Worm (Caenorhabditis elegans) whole organism, midembryonic: ENCODE results near the gene comt-1.

Experiments used
- T22C8.4 ChIP-seq: fragments of 200-800 bp; sonication (Bioruptor generic); IDR thresholded peaks from 2 replicates; pipeline ENCODE4 v1.3.6; 2022; ENCODE audit warnings: missing genetic modification characterization, missing compliant biosample characterization
- cog-1 ChIP-seq: sonication (generic microtip); optimal IDR thresholded peaks from 2 replicates; lab custom pipeline; 2016; ENCODE audit warnings: missing genetic modification characterization, missing compliant biosample characterization
- flt-1 ChIP-seq: fragments of 200-800 bp; sonication (Bioruptor generic); IDR thresholded peaks from 2 replicates; pipeline ENCODE4 v1.3.6; 2022; ENCODE audit warnings: missing genetic modification characterization, missing compliant biosample characterization
- klf-2 ChIP-seq: fragments of 200-800 bp; sonication (Bioruptor generic); conservative IDR thresholded peaks from 2 replicates; pipeline ENCODE4 v1.3.6; 2022; ENCODE audit warnings: missing genetic modification reagents, missing genetic modification characterization, missing compliant biosample characterization
- tab-1 ChIP-seq: fragments of 200-800 bp; sonication (Bioruptor generic); IDR thresholded peaks from 2 replicates; pipeline ENCODE4 v1.3.6; 2022; ENCODE audit warnings: missing genetic modification characterization, missing compliant biosample characterization
- ztf-23 ChIP-seq: fragments of 200-800 bp; sonication (Bioruptor generic); IDR thresholded peaks from 2 replicates; pipeline ENCODE4 v1.3.6; 2022; ENCODE audit warnings: missing genetic modification reagents, missing genetic modification characterization, missing compliant biosample characterization

- no peak for TF ChIP-seq tab-1
- TF ChIP-seq flt-1 (GFP tag; lab: Robert Waterston, UW) = no peak
- no peak for TF ChIP-seq T22C8.4
- no peak for TF ChIP-seq klf-2 (GFP tag; lab: Robert Waterston, UW)
- TF ChIP-seq cog-1 (tag; lab: Kevin White, UChicago) = no peak
- TF ChIP-seq ztf-23 (GFP tag; lab: Robert Waterston, UW) = no peak
Observed at ce11 chrX:2838619-2839018, 23.7 kb downstream of the comt-1 start.
